Fruit fly (Drosophila melanogaster): ENCODE results near the gene mtgo.

mtgo gene

DNA sequence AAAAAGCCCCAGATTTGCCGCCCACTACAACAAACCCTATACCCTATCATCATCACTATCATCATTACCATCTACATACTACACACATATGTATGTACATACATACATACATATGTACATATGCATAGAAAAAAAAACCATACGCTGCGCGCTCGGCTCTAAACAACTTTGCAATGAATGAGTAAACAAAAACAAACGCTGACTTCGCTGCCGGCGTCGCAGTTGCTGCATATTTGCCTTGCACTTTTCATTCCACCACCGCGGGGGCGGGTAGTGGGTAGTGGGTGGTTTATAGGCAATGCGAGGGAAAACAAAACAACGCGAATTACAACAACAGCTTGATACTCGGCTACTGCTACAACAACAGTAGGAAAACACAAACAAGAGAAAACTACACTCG lies 21.7 kb upstream of the mtgo start (continued):
- TF ChIP-seq Trl (optimal IDR thresholded peaks at IDR 0.05) (no peak), Trl (GFP tag; optimal IDR thresholded peaks at IDR 0.05) (no peak), cato (GFP tag; optimal IDR thresholded peaks at IDR 0.05; ENCODE audit: borderline replicate concordance) (no peak), Nf-YB (GFP tag; optimal IDR thresholded peaks at IDR 0.05) (no peak), CG12071 (GFP tag; optimal IDR thresholded peaks at IDR 0.05) (peak; percentile 34), CG4424 (GFP tag; optimal IDR thresholded peaks at IDR 0.05) (no peak), Camta (GFP tag; optimal IDR thresholded peaks at IDR 0.05) (no peak), CG1832 (GFP tag; optimal IDR thresholded peaks at IDR 0.05) (no peak), ERR (GFP tag; optimal IDR thresholded peaks at IDR 0.05) (no peak), gcm (GFP tag; optimal IDR thresholded peaks at IDR 0.05) (no peak), Dp (GFP tag; optimal IDR thresholded peaks at IDR 0.05) (no peak), peb (GFP tag; IDR thresholded peaks at IDR 0.05) (no peak), pho (GFP tag; optimal IDR thresholded peaks at IDR 0.05) (no peak), gro (GFP tag; optimal IDR thresholded peaks at IDR 0.05) (no peak), wdn (GFP tag; IDR thresholded peaks at IDR 0.05) (no peak), CG3726 (GFP tag; IDR thresholded peaks at IDR 0.05) (no peak), CG17328 (GFP tag; IDR thresholded peaks at IDR 0.05) (no peak), fd3F (GFP tag; optimal IDR thresholded peaks at IDR 0.05) (no peak), caup (GFP tag; optimal IDR thresholded peaks at IDR 0.05; ENCODE audit: severe bottlenecking) (no peak), CG2678 (tag; optimal IDR thresholded peaks at IDR 0.05) (peak; percentile 35), CG6175 (GFP tag; IDR thresholded peaks at IDR 0.05) (no peak), cas (GFP tag; IDR thresholded peaks at IDR 0.05) (no peak), B-H2 (GFP tag; optimal IDR thresholded peaks at IDR 0.05) (no peak), NC2α (GFP tag; optimal IDR thresholded peaks at IDR 0.05) (no peak), ttk (GFP tag; IDR thresholded peaks at IDR 0.05) (no peak), Hr3 (GFP tag; optimal IDR thresholded peaks at IDR 0.05) (no peak), CG7357 (GFP tag; IDR thresholded peaks at IDR 0.05) (no peak), CG15011 (GFP tag; optimal IDR thresholded peaks at IDR 0.05) (no peak), ken (GFP tag; IDR thresholded peaks at IDR 0.05) (no peak), zen2 (GFP tag; IDR thresholded peaks at IDR 0.05; ENCODE audit: partially characterized antibody) (no peak), CG3163 (GFP tag; optimal IDR thresholded peaks at IDR 0.05) (no peak), pum (GFP tag; optimal IDR thresholded peaks at IDR 0.05) (no peak), gt (GFP tag; IDR thresholded peaks at IDR 0.05) (no peak), Side (GFP tag; optimal IDR thresholded peaks at IDR 0.05) (no peak), NC2β (GFP tag; optimal IDR thresholded peaks at IDR 0.05) (no peak), ci (GFP tag; IDR thresholded peaks at IDR 0.05) (peak; percentile 67), CG16815 (GFP tag; optimal IDR thresholded peaks at IDR 0.05) (no peak), mirr (GFP tag; optimal IDR thresholded peaks at IDR 0.05) (no peak), hb (GFP tag; IDR thresholded peaks at IDR 0.05; ENCODE audit: partially characterized antibody) (no peak), eyg (GFP tag; optimal IDR thresholded peaks at IDR 0.05) (no peak), CG2116 (GFP tag; optimal IDR thresholded peaks at IDR 0.05) (no peak), MTF-1 (GFP tag; optimal IDR thresholded peaks at IDR 0.05; ENCODE audit: borderline replicate concordance) (peak; percentile 67), CG31441 (GFP tag; IDR thresholded peaks at IDR 0.05) (0 out of 2 replicates have a peak, but pooled peaks have one; percentile 7), CG10979 (tag; optimal IDR thresholded peaks at IDR 0.05) (no peak), Pdp1 (GFP tag; optimal IDR thresholded peaks at IDR 0.05) (no peak), grau (tag; optimal IDR thresholded peaks at IDR 0.05) (no peak), Rx (GFP tag; IDR thresholded peaks at IDR 0.05) (no peak), CG4854 (GFP tag; optimal IDR thresholded peaks at IDR 0.05) (no peak), CG17359 (tag; optimal IDR thresholded peaks at IDR 0.05) (peak; percentile 45), CG3407 (GFP tag; optimal IDR thresholded peaks at IDR 0.05) (no peak), disco-r (GFP tag; optimal IDR thresholded peaks at IDR 0.05) (no peak), nau (GFP tag; optimal IDR thresholded peaks at IDR 0.05) (peak; percentile 8)

Data from whole organism, embryonic.